Fruit fly (Drosophila melanogaster): ENCODE measurements around the gene CG42830.

CG42830 gene

DNA sequence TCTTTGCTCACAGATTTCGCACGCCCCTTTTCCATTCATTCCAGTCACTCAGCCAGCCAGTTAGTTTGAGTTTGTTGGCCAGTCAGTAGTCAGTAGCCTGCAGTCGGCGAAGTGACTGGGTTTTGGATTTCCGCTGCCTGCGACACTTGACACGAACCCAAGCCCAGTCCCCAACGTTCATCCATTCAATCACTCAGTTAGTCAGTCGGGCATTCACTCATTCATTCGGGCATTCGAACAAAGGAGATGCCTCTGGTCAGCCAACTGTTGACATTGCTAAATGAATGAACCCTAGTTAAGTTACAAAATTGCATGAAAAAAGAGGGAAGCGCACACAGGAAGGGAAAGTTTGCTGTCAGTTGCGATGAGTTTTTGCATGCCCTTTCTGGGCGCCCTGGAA, 49.3 kb downstream of the CG42830 start:
- TF ChIP-seq jigr1 (GFP tag; IDR thresholded peaks at IDR 0.05): no peak
- no peak for TF ChIP-seq CG2678 (tag; optimal IDR thresholded peaks at IDR 0.05)
- no peak for TF ChIP-seq crp (GFP tag; optimal IDR thresholded peaks at IDR 0.05)
- 0 out of 3 replicates have a peak, but pooled peaks have one; percentile 23 for TF ChIP-seq z (GFP tag; IDR thresholded peaks at IDR 0.05)
- no peak for TF ChIP-seq onecut (GFP tag; IDR thresholded peaks at IDR 0.05)
- peak; percentile 93 for TF ChIP-seq CG8281 (tag; optimal IDR thresholded peaks at IDR 0.05)
- no peak for TF ChIP-seq CG42726 (GFP tag; IDR thresholded peaks at IDR 0.05; ENCODE audit: partially characterized antibody)

All from whole organism, embryonic.